Fruit fly (Drosophila melanogaster) whole organism: ENCODE measurements around the gene CG7910.

Experiments
- CG8478 ChIP-seq: fragments of >200 bp; optimal IDR thresholded peaks from 2 replicates; lab custom pipeline; 2018; ENCODE audit warnings: inconsistent platforms
- Dll ChIP-seq: fragments of >200 bp; optimal IDR thresholded peaks from 2 replicates; lab custom pipeline; 2017
- pan ChIP-seq: fragments of >200 bp; optimal IDR thresholded peaks from 2 replicates; lab custom pipeline; 2017
- psq ChIP-seq: fragments of >200 bp; optimal IDR thresholded peaks from 2 replicates; lab custom pipeline; 2017

DNA sequence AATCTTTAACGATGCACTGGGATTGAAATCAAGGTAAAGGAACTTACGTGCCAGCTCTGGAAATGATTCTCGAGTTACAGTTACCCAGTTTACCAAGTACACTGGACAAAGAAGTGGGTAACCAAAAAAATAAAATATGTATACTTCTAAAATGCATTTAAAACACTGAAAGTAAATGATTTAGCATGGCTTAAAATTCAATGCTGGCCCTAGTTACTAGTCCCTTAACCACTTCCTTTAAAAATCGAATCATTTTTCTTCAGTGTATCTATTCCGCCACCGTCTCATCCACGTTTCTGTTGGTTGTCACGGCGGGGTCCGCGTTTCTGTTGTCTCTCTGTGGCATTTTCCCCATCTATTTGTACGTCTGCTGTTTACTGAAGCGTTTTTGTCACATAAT is 14.4 kb upstream of the CG7910 start:
- TF ChIP-seq CG8478 (lab: Kevin White, UChicago) (no peak), psq (lab: Kevin White, UChicago) (no peak), pan (lab: Kevin White, UChicago) (no peak), Dll (no peak)
